Fruit fly (Drosophila melanogaster): ENCODE data around the gene CG5087.

CG5087 gene

DNA sequence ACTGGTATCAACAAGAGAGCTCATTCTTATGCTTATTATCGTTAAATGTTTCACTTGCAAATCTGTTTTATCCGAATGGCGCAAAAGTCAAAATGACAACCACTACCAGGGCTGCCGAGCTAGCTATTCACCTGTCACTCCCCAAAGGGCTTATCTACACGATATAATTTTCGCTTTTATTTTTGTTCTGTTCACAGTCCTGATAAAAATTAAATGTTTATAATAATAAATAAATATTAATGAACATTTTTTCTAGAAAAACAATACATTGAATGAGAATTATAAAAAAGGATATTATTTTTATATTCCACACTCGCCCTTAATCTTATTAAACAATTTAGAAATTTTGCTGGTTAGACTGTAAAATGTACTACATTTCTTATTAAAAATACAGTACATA, 11.8 kb downstream of the CG5087 start, which contains the start of gene CG5194:
Gene CG5194, minus strand, starts transcription at position 101 of the 400 bp plus-strand sequence.
- TF ChIP-seq noc (tag; optimal IDR thresholded peaks at IDR 0.05) = no peak

DNA sequence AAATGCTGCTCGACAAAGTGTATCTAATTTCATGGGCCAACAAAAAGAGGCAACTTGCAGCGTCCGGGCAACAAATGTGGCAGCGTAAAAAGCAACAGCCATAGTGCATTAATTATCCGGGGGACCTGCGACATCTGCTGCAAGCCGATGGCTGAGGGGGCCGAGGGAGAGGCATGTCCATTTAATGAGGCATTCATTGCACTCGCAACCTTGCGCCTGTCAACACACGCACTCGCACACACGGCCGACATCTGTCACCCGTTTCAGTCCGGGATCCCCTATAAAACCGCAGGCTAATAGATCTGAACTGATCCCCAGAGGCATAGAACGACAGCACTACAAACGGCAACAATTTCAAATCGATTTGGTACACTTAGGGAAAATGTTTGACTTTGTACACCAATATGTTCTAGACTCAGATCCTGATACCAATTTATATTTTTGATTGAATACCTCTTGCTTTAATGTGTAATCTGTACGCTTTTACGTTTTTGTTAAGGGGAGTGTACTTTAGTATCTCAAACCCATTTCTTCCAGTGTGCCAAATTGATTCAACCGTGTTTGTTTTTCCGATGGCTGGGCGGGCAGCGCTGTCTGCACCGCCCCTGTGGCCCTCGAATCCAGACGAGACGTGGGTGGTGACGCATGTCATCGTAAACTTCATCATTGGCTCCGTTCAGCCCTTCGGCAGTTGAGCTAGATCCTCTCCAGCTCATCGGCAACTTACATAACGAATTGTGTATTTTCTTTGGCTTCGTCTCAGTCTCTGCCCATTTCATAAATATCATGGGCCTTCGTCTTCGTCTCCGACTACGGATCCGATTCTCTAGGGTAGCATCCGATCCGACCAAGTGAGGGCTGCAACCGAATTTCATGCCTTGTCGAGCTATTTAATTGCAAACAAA, 13.8 kb downstream of the CG5087 start:
- no peak for TF ChIP-seq noc (tag; optimal IDR thresholded peaks at IDR 0.05)

DNA sequence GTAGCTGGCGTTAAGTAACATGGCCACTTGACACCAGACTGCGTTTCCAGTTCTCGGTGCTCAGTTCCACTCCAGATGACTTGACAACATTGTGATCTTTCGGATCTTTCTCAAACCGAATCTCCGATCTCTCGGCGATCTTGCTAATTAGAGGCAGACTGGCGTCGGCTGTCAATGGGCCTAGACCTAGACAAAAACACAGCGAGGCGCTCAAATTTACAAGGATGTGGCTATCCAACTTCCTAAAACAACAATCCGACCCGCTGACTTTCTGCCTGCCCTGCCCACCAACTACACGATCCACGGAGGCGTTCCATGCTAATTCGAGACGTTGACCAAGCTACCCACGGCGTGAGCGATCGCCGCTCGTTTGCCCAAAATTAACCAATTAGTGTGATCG, 15.8 kb downstream of the CG5087 start:
- TF ChIP-seq noc (tag; optimal IDR thresholded peaks at IDR 0.05) = no peak

DNA sequence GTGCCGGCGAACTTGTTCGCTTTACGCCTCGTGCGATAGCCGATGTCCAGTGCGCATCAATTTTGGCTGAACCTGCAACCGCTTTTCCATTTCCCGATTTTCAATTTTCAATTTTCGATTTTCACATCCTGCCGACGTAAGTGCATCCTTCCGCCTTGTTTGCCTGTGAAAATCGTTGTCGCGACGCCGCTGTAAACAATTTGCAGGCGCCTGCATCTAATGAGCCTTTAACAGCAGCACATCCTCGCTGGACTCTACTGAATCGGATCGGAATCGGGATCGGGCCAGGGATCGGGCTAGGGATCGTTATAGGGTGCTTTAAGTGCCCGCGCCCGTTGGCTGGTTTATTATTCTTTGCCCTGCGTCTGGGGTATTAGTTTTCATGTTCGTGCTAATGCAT, 19.4 kb downstream of the CG5087 start:
- no peak for TF ChIP-seq noc (tag; optimal IDR thresholded peaks at IDR 0.05)

DNA sequence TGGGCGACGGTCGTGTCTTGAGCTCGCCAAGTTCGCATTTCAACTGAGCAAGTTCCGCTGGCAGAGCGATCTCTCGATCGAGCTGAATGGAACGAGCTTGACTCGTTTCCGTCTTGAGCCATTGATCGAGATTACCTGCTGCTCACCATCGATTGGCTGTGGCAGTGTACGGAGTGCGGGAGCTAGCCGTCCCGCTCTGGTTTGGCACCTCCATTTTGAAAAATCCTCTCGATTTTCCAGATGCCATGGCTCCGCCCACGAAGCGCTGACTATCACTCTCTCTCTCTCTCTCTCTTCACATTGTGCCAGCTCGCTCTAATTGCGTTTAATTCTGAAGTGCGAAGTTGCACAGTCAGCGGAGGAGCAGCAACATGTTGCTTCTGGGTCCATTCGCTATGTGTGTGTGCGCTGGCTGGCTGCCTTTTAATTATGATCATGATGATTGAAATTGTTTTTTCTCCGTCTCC, 21.2 kb downstream of the CG5087 start, which contains the start of gene Doc2:
Gene Doc2, minus strand, starts transcription at position 51 of the 467 bp plus-strand sequence.
- no peak for TF ChIP-seq noc (tag; optimal IDR thresholded peaks at IDR 0.05)

DNA sequence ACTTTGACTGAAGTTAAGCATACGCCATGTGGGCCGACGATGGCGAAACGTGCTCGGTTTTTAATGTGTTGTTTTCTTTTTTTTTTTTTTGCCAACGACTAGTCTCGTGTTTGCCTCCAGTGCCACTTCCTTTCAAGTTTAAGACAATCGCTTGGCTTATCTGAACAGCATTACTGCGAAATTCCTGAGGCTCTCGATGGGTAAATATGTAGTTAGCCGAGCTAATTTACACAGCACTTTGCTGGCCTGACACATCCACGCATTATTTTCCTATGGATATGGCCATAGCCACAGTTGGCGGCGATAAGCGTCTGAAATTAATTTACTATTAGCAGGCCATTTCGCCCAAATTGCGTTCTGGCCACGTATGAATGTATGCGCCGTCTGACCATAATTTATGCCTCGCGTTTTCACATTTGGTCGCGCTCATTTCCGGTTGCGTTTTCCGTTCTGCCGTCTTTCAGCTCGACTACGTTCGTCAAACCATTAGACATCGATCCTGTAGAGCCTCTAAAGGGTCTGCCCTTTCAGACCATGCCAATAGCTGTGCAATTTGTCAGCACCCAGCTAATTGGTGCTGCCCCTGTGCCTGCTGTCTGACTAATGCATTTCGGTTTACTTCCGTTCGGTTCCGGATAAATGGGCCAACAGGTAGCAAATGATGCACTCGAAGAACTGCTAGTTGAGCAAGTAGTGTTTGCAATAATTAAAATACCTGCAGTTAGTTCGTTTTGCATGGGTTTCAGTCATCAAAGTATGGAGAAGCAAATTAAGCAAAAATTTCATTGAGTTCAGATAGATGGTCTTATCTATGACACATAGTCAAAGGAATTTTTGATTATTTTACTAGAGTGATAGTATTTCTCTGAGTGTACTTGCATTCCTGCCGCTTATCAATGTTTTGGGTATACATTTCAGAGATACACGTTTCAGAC, 22.7 kb downstream of the CG5087 start:
- TF ChIP-seq noc (tag; optimal IDR thresholded peaks at IDR 0.05) = peak; percentile 57

DNA sequence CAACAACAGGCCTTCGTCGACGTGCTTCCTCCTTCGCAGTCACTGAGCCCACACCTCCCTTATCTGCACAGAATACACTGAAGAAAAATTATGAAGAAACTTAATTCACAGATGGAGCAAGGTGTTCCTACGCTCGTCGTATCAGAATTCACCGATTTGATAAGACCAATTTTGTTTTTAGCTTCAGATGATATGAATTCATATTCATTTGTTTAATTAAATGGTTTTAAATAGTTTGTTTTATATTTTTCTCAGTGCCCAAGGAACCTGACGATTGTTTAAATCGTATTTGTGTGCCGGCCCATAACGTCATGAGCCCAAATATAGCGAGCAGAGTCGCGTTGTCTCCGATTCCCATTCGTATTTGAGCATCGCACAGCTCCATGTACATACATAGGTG, 25.6 kb downstream of the CG5087 start:
- peak; percentile 78 for TF ChIP-seq noc (tag; optimal IDR thresholded peaks at IDR 0.05)

DNA sequence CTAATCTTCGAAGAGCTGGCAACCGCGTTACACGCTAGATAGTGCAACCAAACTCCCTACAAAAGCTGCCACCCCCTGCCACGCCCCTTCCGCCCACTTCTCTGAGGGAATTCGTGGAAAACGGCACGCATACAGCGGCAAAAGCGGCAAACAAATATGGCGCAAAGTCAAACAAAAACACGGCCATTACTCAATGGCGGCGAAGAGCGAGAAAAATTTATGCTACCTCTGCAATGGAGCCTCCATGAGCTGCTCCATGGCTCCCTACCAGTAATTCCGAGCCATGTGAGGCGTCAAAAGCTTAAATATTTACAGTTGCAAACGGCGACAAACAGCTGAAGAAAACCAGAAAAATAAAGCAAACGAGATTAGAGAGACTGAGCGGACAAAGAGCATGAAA, 26.8 kb downstream of the CG5087 start:
- no peak for TF ChIP-seq noc (tag; optimal IDR thresholded peaks at IDR 0.05)

DNA sequence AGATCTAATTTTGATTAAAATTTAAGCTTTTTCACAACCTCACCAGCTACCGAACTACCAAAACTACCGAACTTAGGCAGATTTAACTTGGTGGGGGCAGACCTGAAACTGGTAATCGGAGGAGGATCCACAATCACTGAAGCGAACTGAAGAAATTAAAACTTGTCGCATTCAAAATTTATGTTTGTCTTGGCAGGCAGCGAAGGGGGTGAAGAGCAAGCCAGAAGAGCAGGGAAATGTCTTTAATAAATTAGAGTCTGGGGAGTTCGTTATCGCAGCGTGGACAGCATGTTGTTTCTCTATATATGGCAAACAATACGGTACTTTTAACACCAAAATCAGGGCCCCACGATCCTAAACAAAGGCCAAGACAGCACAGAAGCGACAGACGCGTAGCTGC, 27.2 kb downstream of the CG5087 start:
- peak; percentile 36 for TF ChIP-seq noc (tag; optimal IDR thresholded peaks at IDR 0.05)

DNA sequence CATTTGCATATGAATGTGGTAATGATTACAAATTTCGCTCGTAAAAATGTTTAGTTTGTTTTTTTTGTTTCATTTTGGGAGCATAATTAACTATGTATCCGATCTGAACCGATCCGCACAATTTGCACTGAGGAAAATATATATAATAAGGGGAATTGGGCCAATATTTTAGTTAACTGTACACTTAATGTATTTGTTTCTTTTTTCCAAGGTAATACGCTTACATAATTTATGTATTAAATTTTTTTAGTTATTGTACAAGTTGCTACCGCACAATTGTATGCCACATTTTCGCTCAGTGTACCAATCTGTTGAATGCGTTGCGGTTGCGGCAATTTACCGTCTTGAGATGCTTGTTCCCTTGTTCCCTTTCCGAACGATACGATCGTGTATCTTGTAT, 27.7 kb downstream of the CG5087 start:
- TF ChIP-seq noc (tag; optimal IDR thresholded peaks at IDR 0.05) = peak; percentile 47

DNA sequence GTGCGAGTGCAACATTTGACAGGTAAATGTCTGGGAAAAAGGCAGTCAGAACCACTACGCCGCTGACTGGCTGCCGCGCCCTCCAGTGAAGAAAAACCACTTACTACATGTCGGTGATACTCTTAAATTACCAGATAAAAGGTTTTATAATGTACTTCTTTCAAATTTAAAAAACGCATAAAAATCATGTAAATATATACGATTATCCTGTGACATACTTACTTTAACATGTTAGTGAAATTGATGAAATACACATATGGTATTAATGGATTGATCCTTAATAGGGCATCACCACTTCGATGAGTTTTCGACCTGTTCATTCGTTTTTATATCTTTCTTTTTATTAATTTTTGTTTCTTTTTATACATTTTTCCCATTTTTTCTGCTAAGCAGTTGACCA, 28.6 kb downstream of the CG5087 start:
- no peak for TF ChIP-seq noc (tag; optimal IDR thresholded peaks at IDR 0.05)

DNA sequence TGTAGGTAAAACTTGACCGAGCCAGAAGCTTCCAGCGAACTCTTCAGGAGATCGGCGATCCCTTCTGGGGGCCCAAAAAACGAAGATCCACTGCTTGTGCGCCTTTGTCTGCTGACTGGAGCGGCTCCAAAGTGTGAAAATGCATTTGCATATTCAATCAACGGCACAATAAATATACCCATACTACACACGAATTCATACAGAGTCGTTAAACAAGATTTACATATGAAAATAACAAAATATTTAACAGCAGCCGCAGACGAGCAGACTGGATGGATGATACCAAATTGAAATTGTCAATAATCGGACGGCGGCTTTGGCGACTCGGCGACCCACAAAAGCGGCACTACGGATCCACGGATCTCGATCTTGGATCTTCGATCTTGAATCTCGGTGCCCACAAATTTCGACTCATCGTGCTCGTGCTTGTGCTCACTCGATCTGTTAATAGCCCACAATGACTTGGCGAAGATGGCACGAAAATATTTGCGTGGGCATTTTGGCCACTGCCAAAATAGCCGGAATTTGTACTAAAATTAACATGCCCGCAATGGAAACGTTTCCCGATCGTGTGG, 29.2 kb downstream of the CG5087 start:
- TF ChIP-seq noc (tag; optimal IDR thresholded peaks at IDR 0.05) = no peak

DNA sequence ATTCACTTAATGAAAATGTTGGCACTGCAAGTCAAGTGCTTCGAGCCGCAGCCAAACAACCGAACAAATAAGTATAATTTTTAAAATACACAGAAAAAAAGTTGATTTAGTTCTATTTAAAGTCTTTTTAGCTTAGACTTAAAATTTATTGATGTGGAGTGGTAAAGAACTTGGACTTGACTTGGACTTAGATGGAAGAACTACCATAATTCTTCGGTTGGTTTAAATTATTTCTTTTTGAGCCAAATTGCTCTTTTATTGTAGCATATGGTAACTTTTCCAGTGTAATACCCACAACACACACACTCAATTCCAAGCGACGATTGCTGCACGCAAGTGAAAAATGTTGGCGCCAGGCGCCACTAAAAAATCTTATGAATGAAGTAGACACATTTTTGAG, 30.1 kb downstream of the CG5087 start:
- no peak for TF ChIP-seq noc (tag; optimal IDR thresholded peaks at IDR 0.05)

DNA sequence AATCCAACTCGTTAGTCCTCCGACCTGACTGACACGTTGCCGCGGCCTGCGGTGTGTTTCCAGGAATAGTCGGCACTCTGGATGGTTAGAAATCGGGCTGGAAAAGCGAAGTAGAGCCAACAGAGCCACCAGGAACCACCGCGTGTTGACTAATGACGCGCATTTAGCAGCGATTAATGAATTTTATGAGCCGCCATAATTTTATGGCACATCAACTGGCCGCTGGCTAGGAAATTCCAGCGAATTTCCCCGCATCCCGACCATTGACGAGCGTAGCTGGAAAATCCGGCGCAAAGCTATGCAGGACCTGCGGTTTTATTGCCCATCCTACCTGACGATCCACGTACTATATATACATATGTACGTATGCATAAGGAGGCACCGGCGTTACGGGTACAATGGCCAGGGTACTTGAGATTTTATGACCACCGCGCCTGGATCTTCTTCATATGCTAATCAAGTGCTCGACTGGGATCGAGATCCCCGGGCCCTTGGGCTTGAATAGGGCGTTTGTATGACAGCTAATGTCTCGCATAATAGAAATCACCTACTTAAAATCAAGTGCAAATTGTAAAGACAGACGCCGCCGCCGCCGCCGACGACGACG, 31.3 kb downstream of the CG5087 start:
- no peak for TF ChIP-seq noc (tag; optimal IDR thresholded peaks at IDR 0.05)

DNA sequence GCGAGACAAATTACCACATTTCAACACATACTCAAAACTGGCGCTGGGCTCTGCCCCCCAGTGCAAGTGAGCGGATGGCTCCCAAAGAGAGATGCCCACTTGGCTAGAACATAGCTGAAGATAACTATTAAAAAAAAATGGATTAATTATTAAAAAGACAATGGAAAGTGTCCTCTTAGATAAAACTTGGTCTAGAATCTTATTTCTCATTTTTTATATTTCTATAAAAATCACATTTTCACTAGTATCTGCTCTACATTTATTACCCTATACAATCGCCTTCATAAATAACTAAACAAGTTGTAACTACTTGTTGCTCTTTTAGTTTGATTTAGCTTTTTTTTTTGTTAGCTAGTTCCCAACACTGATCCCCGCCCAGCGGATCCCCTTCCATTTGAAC, 34.9 kb downstream of the CG5087 start:
- no peak for TF ChIP-seq noc (tag; optimal IDR thresholded peaks at IDR 0.05)

DNA sequence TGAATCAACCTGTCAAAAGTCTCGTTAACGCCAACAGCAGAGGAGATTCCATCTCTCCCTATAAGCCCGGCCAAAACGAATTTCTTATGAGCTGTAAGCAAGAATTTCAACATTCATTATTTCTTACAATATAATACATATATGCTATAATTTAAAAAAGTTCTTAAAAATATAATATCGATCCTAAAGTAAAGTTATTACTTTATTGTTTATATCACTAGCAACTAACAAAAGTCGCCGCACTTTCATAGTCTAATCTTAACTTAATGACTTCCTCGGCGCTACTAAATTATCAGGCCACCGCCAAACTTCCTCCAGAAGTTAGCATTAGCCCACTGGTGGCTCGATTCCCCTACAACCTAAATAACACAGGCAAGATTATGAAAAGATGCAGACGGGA, 35.6 kb downstream of the CG5087 start:
- TF ChIP-seq noc (tag; optimal IDR thresholded peaks at IDR 0.05) = no peak

Measured in whole organism, larva.